Worm (Caenorhabditis elegans) whole organism, L3 larva: ENCODE data around the gene C55C3.73.

Experiments
- ceh-82 ChIP-seq: fragments of 150-350 bp; optimal IDR thresholded peaks from 2 replicates; lab custom pipeline; 2014; ENCODE audit warnings: missing biosample characterization, missing genetic modification characterization
- egl-27 ChIP-seq: sonication (generic microtip); optimal IDR thresholded peaks from 4 replicates; lab custom pipeline; 2017; ENCODE audit warnings: missing biosample characterization, missing genetic modification reagents, missing genetic modification characterization
- lsy-12 ChIP-seq: sonication (generic microtip); optimal IDR thresholded peaks from 2 replicates; lab custom pipeline; 2016; ENCODE audit warnings: mild to moderate bottlenecking, missing genetic modification characterization, missing compliant biosample characterization
- snpc-4 ChIP-seq: fragments of 150-350 bp; optimal IDR thresholded peaks from 2 replicates; lab custom pipeline; 2014; ENCODE audit warnings: missing biosample characterization, missing genetic modification characterization

DNA sequence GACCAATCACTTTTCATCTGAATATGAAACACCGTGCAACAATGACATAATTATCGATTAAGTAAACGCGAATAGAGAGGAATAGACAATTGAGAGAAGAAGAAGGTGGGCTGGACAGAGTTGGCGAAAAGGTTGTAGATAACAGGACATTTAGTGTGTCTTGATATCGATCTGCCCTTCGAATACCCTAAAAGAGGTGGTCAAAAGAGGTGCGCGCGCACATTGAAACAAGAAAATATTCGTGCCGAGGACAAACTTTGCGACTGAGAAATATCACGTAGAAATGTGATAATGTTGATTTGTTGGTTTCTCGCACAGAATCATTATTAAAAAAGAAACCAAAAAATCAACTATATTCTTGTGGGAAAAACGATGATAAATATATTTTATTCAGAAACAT lies 46.6 kb upstream of the C55C3.73 start:
- TF ChIP-seq lsy-12 (tag; lab: Kevin White, UChicago): no peak
- no peak for TF ChIP-seq egl-27 (tag; lab: Kevin White, UChicago)
- TF ChIP-seq snpc-4: no peak
- no peak for TF ChIP-seq ceh-82
